Fruit fly (Drosophila melanogaster) whole organism, adult: ENCODE results near the gene Hip14.

Experiments used
- CG11617 ChIP-seq: fragments of 200-800 bp; sonication (Bioruptor generic); optimal IDR thresholded peaks from 2 replicates; lab custom pipeline; 2017; ENCODE audit warnings: mild to moderate bottlenecking, missing biosample characterization, missing genetic modification reagents, missing genetic modification characterization
- CG12768 ChIP-seq: fragments of 200-800 bp; sonication (Bioruptor generic); optimal IDR thresholded peaks from 2 replicates; lab custom pipeline; 2017; ENCODE audit warnings: missing biosample characterization, missing genetic modification characterization, mild to moderate bottlenecking, moderate library complexity, missing genetic modification reagents
- CG14711 ChIP-seq: fragments of 200-800 bp; sonication (Bioruptor generic); optimal IDR thresholded peaks from 2 replicates; lab custom pipeline; 2018; ENCODE audit warnings: missing biosample characterization, mild to moderate bottlenecking, missing genetic modification characterization, moderate library complexity
- CG1620 ChIP-seq: fragments of 200-800 bp; sonication (Bioruptor generic); optimal IDR thresholded peaks from 2 replicates; lab custom pipeline; 2016; ENCODE audit warnings: missing biosample characterization, missing genetic modification characterization
- CG33017 ChIP-seq: fragments of 200-800 bp; sonication (Bioruptor generic); optimal IDR thresholded peaks from 2 replicates; lab custom pipeline; 2018; ENCODE audit warnings: missing biosample characterization, mild to moderate bottlenecking, missing genetic modification characterization, moderate library complexity
- CG5204 ChIP-seq: fragments of 200-800 bp; sonication (Bioruptor generic); optimal IDR thresholded peaks from 2 replicates; lab custom pipeline; 2016; ENCODE audit warnings: missing biosample characterization, missing genetic modification characterization
- CG7045 ChIP-seq: fragments of 200-800 bp; sonication (Bioruptor generic); optimal IDR thresholded peaks from 2 replicates; lab custom pipeline; 2017; ENCODE audit warnings: missing biosample characterization, mild to moderate bottlenecking, missing genetic modification characterization
- CG7101 ChIP-seq: fragments of 200-800 bp; sonication (Bioruptor generic); optimal IDR thresholded peaks from 2 replicates; lab custom pipeline; 2018; ENCODE audit warnings: missing biosample characterization, mild to moderate bottlenecking, missing genetic modification characterization, moderate library complexity
- Clk ChIP-seq: fragments of 200-800 bp; sonication (Bioruptor generic); optimal IDR thresholded peaks from 2 replicates; lab custom pipeline; 2017; ENCODE audit warnings: missing biosample characterization, missing genetic modification characterization
- Crg-1 ChIP-seq: fragments of 200-800 bp; sonication (Bioruptor generic); optimal IDR thresholded peaks from 2 replicates; lab custom pipeline; 2016; ENCODE audit warnings: missing biosample characterization, missing genetic modification characterization
- Hr96 ChIP-seq: fragments of 200-800 bp; sonication (Bioruptor generic); optimal IDR thresholded peaks from 2 replicates; lab custom pipeline; 2016; ENCODE audit warnings: missing biosample characterization, missing genetic modification characterization
- Mnt ChIP-seq: fragments of 200-800 bp; sonication (Bioruptor generic); optimal IDR thresholded peaks from 2 replicates; lab custom pipeline; 2016; ENCODE audit warnings: missing biosample characterization, mild to moderate bottlenecking, missing genetic modification characterization
- bab1 ChIP-seq: fragments of 200-800 bp; sonication (Bioruptor generic); optimal IDR thresholded peaks from 3 replicates; lab custom pipeline; 2019; ENCODE audit warnings: missing biosample characterization, mild to moderate bottlenecking, missing genetic modification characterization, moderate library complexity
- cic ChIP-seq: fragments of 200-800 bp; sonication (Bioruptor generic); optimal IDR thresholded peaks from 2 replicates; lab custom pipeline; 2017; ENCODE audit warnings: missing biosample characterization, mild to moderate bottlenecking, missing genetic modification characterization, moderate library complexity
- cnc ChIP-seq, 2 experiments: fragments of >200 bp; optimal IDR thresholded peaks; 2 replicates each; lab custom pipeline; 2017
- kay ChIP-seq: fragments of 200-800 bp; sonication (Bioruptor generic); peaks from one replicate; lab custom pipeline; 2016; ENCODE audit warnings: missing biosample characterization, missing genetic modification characterization, borderline replicate concordance
- ovo ChIP-seq: fragments of 200-800 bp; sonication (Bioruptor generic); optimal IDR thresholded peaks from 2 replicates; lab custom pipeline; 2016; ENCODE audit warnings: missing biosample characterization, missing genetic modification characterization
- pad ChIP-seq: fragments of 200-800 bp; sonication (Bioruptor generic); optimal IDR thresholded peaks from 3 replicates; lab custom pipeline; 2017; ENCODE audit warnings: missing biosample characterization, missing genetic modification characterization, mild to moderate bottlenecking, moderate library complexity, missing genetic modification reagents
- tj ChIP-seq: fragments of 200-800 bp; sonication (Bioruptor generic); optimal IDR thresholded peaks from 3 replicates; lab custom pipeline; 2017; ENCODE audit warnings: missing biosample characterization, mild to moderate bottlenecking, missing genetic modification characterization, moderate library complexity
- toe ChIP-seq: fragments of 200-800 bp; sonication (Bioruptor generic); optimal IDR thresholded peaks from 2 replicates; lab custom pipeline; 2016; ENCODE audit warnings: missing biosample characterization, missing genetic modification characterization

Hip14 gene

DNA sequence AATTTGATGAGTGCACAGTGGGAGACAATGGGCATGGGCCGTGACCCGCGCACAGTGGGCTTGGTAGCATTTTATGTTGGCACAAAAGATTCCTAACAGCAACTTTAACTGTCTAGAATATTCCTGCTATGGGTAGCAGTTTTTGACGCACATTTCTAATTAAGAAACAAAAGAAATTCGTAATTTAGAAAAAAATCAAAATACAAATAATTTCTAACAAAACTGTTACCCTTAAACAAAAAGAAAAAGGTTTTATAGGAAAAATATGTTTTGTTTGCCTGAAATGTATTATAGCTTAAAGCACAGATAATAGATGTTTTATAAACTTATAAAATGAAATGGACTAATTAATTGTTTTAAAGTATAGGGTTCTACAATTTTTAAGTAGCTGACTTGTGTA lies 28.9 kb downstream of the Hip14 start:
- no peak for TF ChIP-seq cnc (optimal IDR thresholded peaks at IDR 0.05; lab: Kevin White, UChicago)
- no peak for TF ChIP-seq Mnt
- TF ChIP-seq CG1620 (GFP tag; lab: Kevin White, UChicago): no peak
- no peak for TF ChIP-seq CG7045
- TF ChIP-seq tj (GFP tag; lab: Kevin White, UChicago): no peak
- TF ChIP-seq Crg-1 (GFP tag; lab: Kevin White, UChicago): no peak
- no peak for TF ChIP-seq Clk (GFP tag; lab: Kevin White, UChicago)
- no peak for TF ChIP-seq CG14711 (tag; lab: Kevin White, UChicago)
- no peak for TF ChIP-seq CG5204

DNA sequence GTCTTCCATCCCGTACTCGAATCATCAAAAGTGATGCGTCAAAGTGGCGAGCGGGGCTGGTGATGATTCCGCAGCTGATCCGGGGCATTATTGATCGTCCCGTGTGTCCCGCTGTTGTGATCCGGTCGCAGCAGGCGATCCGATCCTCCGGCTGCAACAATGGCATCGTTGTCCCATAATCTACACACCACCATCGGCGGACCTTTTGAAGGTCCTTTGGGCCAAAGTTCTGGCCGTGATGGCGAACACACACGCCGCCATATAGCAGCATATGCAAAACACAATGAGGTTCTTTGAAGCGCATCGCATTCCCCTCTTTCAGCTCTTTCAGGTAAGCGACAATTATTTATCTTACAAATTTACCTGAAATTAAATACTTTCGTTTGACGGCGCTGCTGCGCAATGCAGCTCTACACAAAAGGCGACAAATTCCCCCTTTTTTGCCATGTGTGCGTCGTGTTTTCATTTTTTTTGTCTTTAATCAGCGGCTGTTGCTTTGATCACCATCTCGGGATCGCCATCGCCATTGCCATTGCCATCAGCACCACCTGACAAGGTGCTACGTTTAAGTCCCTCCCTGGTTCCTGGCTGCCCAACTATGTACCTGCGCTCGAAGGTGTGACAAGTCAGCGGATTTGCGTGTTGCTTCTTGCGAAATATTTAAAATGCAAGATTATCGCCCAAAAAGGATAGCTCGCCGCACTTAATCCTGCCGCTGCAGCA lies 29.7 kb downstream of the Hip14 start:
- no peak for TF ChIP-seq Hr96 (GFP tag; lab: Kevin White, UChicago)
- TF ChIP-seq Mnt: no peak
- TF ChIP-seq CG12768 (GFP tag; lab: Kevin White, UChicago): no peak
- no peak for TF ChIP-seq tj (GFP tag; lab: Kevin White, UChicago)
- TF ChIP-seq bab1: no peak
- TF ChIP-seq cnc (optimal IDR thresholded peaks at IDR 0.05; lab: Kevin White, UChicago): no peak
- no peak for TF ChIP-seq kay
- no peak for TF ChIP-seq CG33017 (tag; lab: Kevin White, UChicago)
- no peak for TF ChIP-seq Crg-1 (GFP tag; lab: Kevin White, UChicago)
- no peak for TF ChIP-seq CG5204
- TF ChIP-seq pad (GFP tag; lab: Kevin White, UChicago): no peak
- no peak for TF ChIP-seq cic
- no peak for TF ChIP-seq CG11617 (GFP tag; lab: Kevin White, UChicago)
- TF ChIP-seq CG7045: no peak

DNA sequence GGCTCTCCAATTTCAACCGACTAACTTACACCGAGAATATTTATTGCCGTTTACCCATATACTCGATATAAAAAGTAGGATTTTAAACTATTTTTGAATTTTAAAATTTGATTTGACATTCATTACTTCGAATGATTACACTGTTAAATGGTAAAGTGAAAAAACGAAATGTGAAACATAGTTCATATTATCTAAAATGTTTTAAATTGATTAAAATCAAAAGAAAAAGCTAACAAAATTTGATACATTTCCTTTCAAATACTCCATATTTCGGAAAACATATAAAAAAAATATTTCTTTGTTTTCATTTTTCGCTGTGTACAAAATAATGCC lies 30.2 kb downstream of the Hip14 start:
- no peak for TF ChIP-seq bab1
- no peak for TF ChIP-seq CG7101 (tag; lab: Kevin White, UChicago)
- no peak for TF ChIP-seq kay
- TF ChIP-seq Mnt: no peak
- no peak for TF ChIP-seq pad (GFP tag; lab: Kevin White, UChicago)
- no peak for TF ChIP-seq CG1620 (GFP tag; lab: Kevin White, UChicago)
- no peak for TF ChIP-seq Crg-1 (GFP tag; lab: Kevin White, UChicago)

DNA sequence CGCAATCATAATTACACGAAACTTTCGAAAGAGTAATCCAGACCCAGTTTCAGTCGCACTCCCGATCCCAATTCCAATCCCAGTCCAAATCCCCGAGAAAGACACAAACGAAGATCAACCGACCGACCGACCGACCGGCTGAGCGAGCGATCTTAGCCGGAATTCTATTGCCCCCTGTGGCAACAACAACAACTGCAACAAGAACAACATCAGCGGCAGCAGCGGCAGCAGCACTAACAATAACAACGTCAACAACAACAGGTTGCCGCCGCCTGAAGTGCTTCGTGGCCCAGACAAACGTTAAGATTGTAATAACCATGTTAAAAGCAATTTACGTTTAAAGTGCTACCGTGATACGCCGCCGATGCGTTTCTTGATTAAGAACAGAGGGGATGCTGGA lies 30.7 kb downstream of the Hip14 start:
- no peak for TF ChIP-seq toe (GFP tag; lab: Kevin White, UChicago)
- TF ChIP-seq kay: no peak
- TF ChIP-seq cnc (optimal IDR thresholded peaks at IDR 0.05; lab: Kevin White, UChicago): no peak
- TF ChIP-seq CG5204: no peak
- TF ChIP-seq Clk (GFP tag; lab: Kevin White, UChicago): no peak
- no peak for TF ChIP-seq CG1620 (GFP tag; lab: Kevin White, UChicago)
- TF ChIP-seq CG7101 (tag; lab: Kevin White, UChicago): no peak
- no peak for TF ChIP-seq CG33017 (tag; lab: Kevin White, UChicago)

DNA sequence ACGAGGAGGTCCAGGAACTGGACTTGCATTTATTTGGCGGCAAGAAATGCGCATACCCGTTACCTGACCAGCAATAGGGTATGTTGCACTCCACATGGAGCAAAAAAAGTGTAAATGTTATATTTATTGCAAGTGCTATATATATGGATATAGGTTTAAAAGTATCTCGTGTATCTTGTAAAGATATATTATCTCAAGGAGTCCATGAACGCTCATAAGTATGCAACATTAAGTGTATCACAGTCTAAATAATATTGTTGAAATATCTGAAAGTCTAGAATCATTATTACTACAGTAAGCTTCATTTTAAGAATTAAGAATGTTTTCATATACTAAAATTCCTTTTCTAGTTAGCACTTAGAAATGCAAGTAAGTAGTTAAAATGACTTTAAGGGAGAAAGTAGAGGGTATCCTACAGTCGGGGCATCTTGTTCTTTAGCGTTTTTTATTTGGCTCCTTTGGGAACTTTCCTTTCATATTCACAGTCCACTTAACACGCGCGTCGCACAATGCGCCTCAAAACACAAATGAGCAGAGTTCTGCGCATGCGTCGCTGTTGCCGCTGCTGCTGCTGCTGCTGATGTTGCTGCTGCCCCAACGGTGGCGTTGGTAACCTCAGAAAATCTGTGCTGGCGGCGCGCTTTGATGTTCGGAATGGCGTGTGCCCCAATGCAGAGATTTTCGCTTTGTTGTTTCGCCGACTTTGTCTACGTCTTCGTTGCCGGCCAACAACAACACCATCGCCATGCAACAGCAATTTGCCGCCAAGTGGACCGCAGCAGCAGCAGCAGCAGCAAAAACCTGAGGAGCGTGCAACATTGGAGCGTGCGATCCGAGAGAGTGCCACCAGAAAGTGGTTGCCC lies 31.3 kb downstream of the Hip14 start:
- no peak for TF ChIP-seq Clk (GFP tag; lab: Kevin White, UChicago)
- TF ChIP-seq cic: no peak

DNA sequence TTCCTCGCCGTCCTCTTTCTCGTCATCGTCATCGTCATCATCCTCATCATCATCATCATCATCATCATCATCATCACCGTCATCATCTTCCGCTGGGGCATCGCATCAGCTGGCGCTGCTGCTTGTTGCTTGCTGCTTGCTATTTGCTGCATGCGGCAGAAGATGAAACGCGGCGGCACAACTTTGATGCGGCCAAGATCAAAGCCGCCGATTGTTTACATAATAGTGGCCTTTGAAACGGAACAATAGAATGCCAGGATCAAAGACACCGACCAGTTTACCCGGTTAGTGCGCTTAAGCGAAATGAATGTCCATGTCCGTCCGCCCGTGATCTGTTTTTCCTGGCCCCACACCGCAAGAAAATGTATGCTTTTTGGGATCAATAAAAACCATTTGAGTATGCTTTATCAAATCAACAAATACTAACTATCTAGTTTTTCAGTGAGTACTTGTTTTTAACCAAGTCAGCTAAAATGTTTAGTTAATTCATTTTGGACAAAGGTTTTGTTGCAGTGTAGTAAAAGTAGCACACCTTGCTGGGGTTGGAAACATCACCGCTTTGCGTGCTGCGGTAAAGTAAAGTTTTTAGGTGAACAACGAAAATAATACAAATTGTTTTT lies 33.1 kb downstream of the Hip14 start:
- no peak for TF ChIP-seq CG7101 (tag; lab: Kevin White, UChicago)

DNA sequence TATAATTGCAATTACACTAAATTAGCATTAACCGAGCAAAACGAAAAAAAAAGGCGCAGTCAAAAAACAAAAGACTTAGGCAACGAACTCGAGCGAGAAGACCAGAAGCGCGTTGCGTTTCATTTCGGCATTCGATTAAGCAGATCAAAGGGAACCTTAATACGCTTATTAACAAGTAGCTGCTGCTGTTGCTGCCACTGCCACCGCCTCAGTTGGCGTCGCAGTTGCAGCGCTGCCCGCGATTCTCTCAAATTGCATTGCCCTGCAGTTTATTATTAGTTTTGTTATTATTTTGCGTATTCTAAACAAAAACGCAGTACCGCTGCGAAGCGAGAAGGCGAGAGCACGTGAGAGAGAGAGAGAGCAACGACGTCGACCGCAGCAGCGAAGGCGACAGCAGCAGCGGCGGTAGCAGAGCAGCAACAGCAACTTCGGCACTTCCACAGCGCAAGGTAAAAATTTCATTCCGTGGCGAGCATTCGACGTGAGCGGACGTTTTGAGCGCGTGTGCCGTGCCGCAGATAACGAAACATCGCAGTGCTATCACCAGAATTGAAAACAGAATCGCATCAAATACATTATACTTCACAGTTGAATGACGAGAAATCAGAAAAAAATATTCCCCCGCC lies 35.1 kb downstream of the Hip14 start, which contains the start of gene Notum:
Gene Notum, plus strand, starts transcription at position 461 of the 629 bp plus-strand sequence.
- TF ChIP-seq CG12768 (GFP tag; lab: Kevin White, UChicago): no peak
- no peak for TF ChIP-seq pad (GFP tag; lab: Kevin White, UChicago)
- no peak for TF ChIP-seq Clk (GFP tag; lab: Kevin White, UChicago)
- TF ChIP-seq CG14711 (tag; lab: Kevin White, UChicago): no peak
- TF ChIP-seq CG1620 (GFP tag; lab: Kevin White, UChicago): no peak
- no peak for TF ChIP-seq CG11617 (GFP tag; lab: Kevin White, UChicago)
- no peak for TF ChIP-seq CG7045
- no peak for TF ChIP-seq ovo (GFP tag; lab: Kevin White, UChicago)
- TF ChIP-seq toe (GFP tag; lab: Kevin White, UChicago): no peak
- TF ChIP-seq CG5204: no peak
- TF ChIP-seq tj (GFP tag; lab: Kevin White, UChicago): no peak
- TF ChIP-seq CG7101 (tag; lab: Kevin White, UChicago): no peak
- TF ChIP-seq Hr96 (GFP tag; lab: Kevin White, UChicago): no peak
- TF ChIP-seq cic: no peak
- no peak for TF ChIP-seq bab1
- TF ChIP-seq kay: no peak
